Worm (Caenorhabditis elegans) whole organism, mixed stage, embryonic: ENCODE measurements around the gene srd-25.

ENCODE experiments used
- M03D4.4 ChIP-seq: sonication (generic microtip); optimal IDR thresholded peaks from 2 replicates; lab custom pipeline; 2017; ENCODE audit warnings: mild to moderate bottlenecking, missing genetic modification characterization, missing compliant biosample characterization
- bed-3 ChIP-seq: fragments of 200-800 bp; sonication (Bioruptor generic); optimal IDR thresholded peaks from 3 replicates; lab custom pipeline; 2018; ENCODE audit warnings: mild to moderate bottlenecking, missing genetic modification characterization, moderate library complexity, missing compliant biosample characterization
- blmp-1 ChIP-seq: fragments of 150-350 bp; optimal IDR thresholded peaks from 2 replicates; lab custom pipeline; 2014; ENCODE audit warnings: missing biosample characterization, missing genetic modification characterization
- ceh-43 ChIP-seq: fragments of 200-800 bp; sonication (Bioruptor generic); optimal IDR thresholded peaks from 2 replicates; lab custom pipeline; 2018; ENCODE audit warnings: mild to moderate bottlenecking, missing genetic modification characterization, moderate library complexity, missing compliant biosample characterization
- ceh-83 ChIP-seq: fragments of 200-800 bp; sonication (Bioruptor generic); optimal IDR thresholded peaks from 2 replicates; lab custom pipeline; 2018; ENCODE audit warnings: mild to moderate bottlenecking, missing genetic modification characterization, missing compliant biosample characterization
- ces-1 ChIP-seq: fragments of 150-350 bp; optimal IDR thresholded peaks from 2 replicates; lab custom pipeline; 2014; ENCODE audit warnings: missing biosample characterization, missing genetic modification reagents, missing genetic modification characterization
- cnd-1 ChIP-seq: fragments of 200-800 bp; sonication (Bioruptor generic); optimal IDR thresholded peaks from 2 replicates; lab custom pipeline; 2018; ENCODE audit warnings: mild to moderate bottlenecking, missing genetic modification characterization, missing compliant biosample characterization
- drap-1 ChIP-seq: fragments of 200-800 bp; sonication (Bioruptor generic); optimal IDR thresholded peaks from 3 replicates; lab custom pipeline; 2018; ENCODE audit warnings: mild to moderate bottlenecking, missing genetic modification characterization, missing compliant biosample characterization
- elt-1 ChIP-seq: sonication (generic microtip); optimal IDR thresholded peaks from 2 replicates; lab custom pipeline; 2017; ENCODE audit warnings: missing genetic modification characterization, mild to moderate bottlenecking, missing compliant biosample characterization, antibody characterized with exemption, moderate library complexity, borderline replicate concordance; ENCODE audit not compliant: insufficient read depth
- elt-3 ChIP-seq: fragments of 150-350 bp; optimal IDR thresholded peaks from 2 replicates; lab custom pipeline; 2014; ENCODE audit warnings: missing biosample characterization, missing genetic modification characterization
- flh-1 ChIP-seq: fragments of 200-800 bp; sonication (Bioruptor generic); optimal IDR thresholded peaks from 2 replicates; lab custom pipeline; 2018; ENCODE audit warnings: mild to moderate bottlenecking, missing genetic modification characterization, moderate library complexity, missing compliant biosample characterization
- ham-2 ChIP-seq: fragments of 200-800 bp; sonication (Bioruptor generic); optimal IDR thresholded peaks from 2 replicates; lab custom pipeline; 2018; ENCODE audit warnings: mild to moderate bottlenecking, missing genetic modification characterization, missing compliant biosample characterization
- lin-13 ChIP-seq: fragments of 150-350 bp; optimal IDR thresholded peaks from 2 replicates; lab custom pipeline; 2014; ENCODE audit warnings: missing biosample characterization, missing genetic modification characterization
- lin-32 ChIP-seq: fragments of 200-800 bp; sonication (Bioruptor generic); optimal IDR thresholded peaks from 2 replicates; lab custom pipeline; 2018; ENCODE audit warnings: mild to moderate bottlenecking, missing genetic modification characterization, missing compliant biosample characterization
- lsy-2 ChIP-seq: fragments of 150-350 bp; optimal IDR thresholded peaks from 2 replicates; lab custom pipeline; 2014; ENCODE audit warnings: missing biosample characterization, missing genetic modification characterization
- mep-1 ChIP-seq: fragments of 150-350 bp; optimal IDR thresholded peaks from 2 replicates; lab custom pipeline; 2017; ENCODE audit warnings: missing biosample characterization, missing genetic modification reagents, missing genetic modification characterization, inconsistent platforms
- mls-2 ChIP-seq: sonication (generic microtip); optimal IDR thresholded peaks from 2 replicates; lab custom pipeline; 2016; ENCODE audit warnings: mild to moderate bottlenecking, missing genetic modification characterization, moderate library complexity, missing compliant biosample characterization
- nhr-12 ChIP-seq: fragments of 150-350 bp; optimal IDR thresholded peaks from 2 replicates; lab custom pipeline; 2014; ENCODE audit warnings: missing biosample characterization, missing genetic modification characterization
- nhr-237 ChIP-seq: fragments of 150-350 bp; optimal IDR thresholded peaks from 2 replicates; lab custom pipeline; 2014; ENCODE audit warnings: missing biosample characterization, missing genetic modification characterization
- nhr-28 ChIP-seq: fragments of 150-350 bp; optimal IDR thresholded peaks from 2 replicates; lab custom pipeline; 2014; ENCODE audit warnings: missing biosample characterization, missing genetic modification characterization
- nhr-76 ChIP-seq: sonication (generic microtip); optimal IDR thresholded peaks from 2 replicates; lab custom pipeline; 2017; ENCODE audit warnings: missing biosample characterization, missing genetic modification characterization
- pha-4 ChIP-seq: fragments of 150-350 bp; optimal IDR thresholded peaks from 2 replicates; lab custom pipeline; 2018; ENCODE audit warnings: missing biosample characterization, missing genetic modification reagents, missing genetic modification characterization
- sem-2 ChIP-seq: fragments of 200-800 bp; sonication (Bioruptor generic); optimal IDR thresholded peaks from 2 replicates; lab custom pipeline; 2018; ENCODE audit warnings: mild to moderate bottlenecking, missing genetic modification characterization, missing compliant biosample characterization
- snpc-4 ChIP-seq: fragments of 150-350 bp; optimal IDR thresholded peaks from 2 replicates; lab custom pipeline; 2014; ENCODE audit warnings: missing biosample characterization, missing genetic modification characterization
- sptf-1 ChIP-seq: sonication (generic microtip); optimal IDR thresholded peaks from 2 replicates; lab custom pipeline; 2017; ENCODE audit warnings: mild to moderate bottlenecking, missing genetic modification characterization, moderate library complexity, missing compliant biosample characterization
- tbx-8 ChIP-seq: fragments of 200-800 bp; sonication (Bioruptor generic); optimal IDR thresholded peaks from 2 replicates; lab custom pipeline; 2018; ENCODE audit warnings: mild to moderate bottlenecking, missing genetic modification characterization, moderate library complexity, missing compliant biosample characterization
- unc-120 ChIP-seq: sonication (generic microtip); optimal IDR thresholded peaks from 2 replicates; lab custom pipeline; 2017; ENCODE audit warnings: missing genetic modification characterization, missing compliant biosample characterization; ENCODE audit not compliant: poor library complexity, severe bottlenecking
- unc-39 ChIP-seq: fragments of 150-350 bp; optimal IDR thresholded peaks from 2 replicates; lab custom pipeline; 2014; ENCODE audit warnings: missing biosample characterization, missing genetic modification characterization
- unc-62 ChIP-seq: fragments of 150-350 bp; optimal IDR thresholded peaks from 2 replicates; lab custom pipeline; 2014; ENCODE audit warnings: missing biosample characterization, missing genetic modification reagents, missing genetic modification characterization
- zip-8 ChIP-seq: fragments of 150-350 bp; optimal IDR thresholded peaks from 2 replicates; lab custom pipeline; 2014; ENCODE audit warnings: missing biosample characterization, missing genetic modification characterization
- ztf-11 ChIP-seq: fragments of 150-350 bp; optimal IDR thresholded peaks from 2 replicates; lab custom pipeline; 2014; ENCODE audit warnings: missing biosample characterization, missing genetic modification characterization

Gene srd-25

ce11 chrV:7649963-7650362 lies 18.1 kb downstream of the srd-25 start:
- TF ChIP-seq lin-32 (GFP tag; lab: Kevin White, UChicago) (no peak), drap-1 (GFP tag; lab: Kevin White, UChicago) (no peak), M03D4.4 (tag; lab: Kevin White, UChicago) (no peak), pha-4 (no peak), elt-3 (tag; lab: Kevin White, UChicago) (no peak), sptf-1 (tag; lab: Kevin White, UChicago) (no peak), ztf-11 (tag; lab: Kevin White, UChicago) (no peak), unc-120 (no peak), ham-2 (GFP tag; lab: Kevin White, UChicago) (no peak), mep-1 (no peak), mls-2 (tag; lab: Kevin White, UChicago) (no peak), cnd-1 (tag; lab: Kevin White, UChicago) (no peak), nhr-28 (no peak), elt-1 (tag; lab: Kevin White, UChicago) (no peak), tbx-8 (GFP tag; lab: Kevin White, UChicago) (no peak), snpc-4 (tag; lab: Kevin White, UChicago) (no peak), lsy-2 (tag; lab: Kevin White, UChicago) (no peak), lin-13 (tag; lab: Kevin White, UChicago) (no peak), unc-39 (tag; lab: Kevin White, UChicago) (no peak), sem-2 (no peak)
- TF ChIP-seq, all 35 proteins: peak for 0

DNA sequence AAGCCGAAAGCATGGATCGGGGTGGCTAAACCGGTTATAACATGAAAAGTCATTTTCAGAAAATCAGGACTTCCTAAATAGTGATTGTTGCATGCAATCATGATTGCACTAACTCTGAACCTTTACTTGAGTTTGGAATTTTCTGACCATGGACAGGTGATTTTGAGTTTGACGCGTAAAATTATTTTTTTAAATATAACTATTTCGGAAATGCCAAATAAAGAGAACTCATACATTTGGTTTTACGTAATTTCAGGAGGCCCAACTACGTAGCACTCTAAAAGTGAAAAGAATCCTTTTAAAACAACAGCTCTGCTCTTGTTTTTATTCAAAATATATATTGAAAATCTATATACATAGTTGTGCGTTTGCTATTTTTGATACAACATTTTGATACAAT lies 19.9 kb downstream of the srd-25 start, which contains the start of gene srh-234:
srh-234 (minus strand) TSS at position 101 of the 400 bp plus-strand sequence.
- TF ChIP-seq ceh-43 (GFP tag; lab: Kevin White, UChicago) (no peak), ceh-83 (GFP tag; lab: Kevin White, UChicago) (no peak), bed-3 (GFP tag; lab: Kevin White, UChicago) (no peak), drap-1 (GFP tag; lab: Kevin White, UChicago) (no peak), nhr-237 (tag; lab: Kevin White, UChicago) (no peak), ham-2 (GFP tag; lab: Kevin White, UChicago) (no peak), lin-32 (GFP tag; lab: Kevin White, UChicago) (no peak), elt-1 (tag; lab: Kevin White, UChicago) (no peak), lsy-2 (tag; lab: Kevin White, UChicago) (no peak)

DNA sequence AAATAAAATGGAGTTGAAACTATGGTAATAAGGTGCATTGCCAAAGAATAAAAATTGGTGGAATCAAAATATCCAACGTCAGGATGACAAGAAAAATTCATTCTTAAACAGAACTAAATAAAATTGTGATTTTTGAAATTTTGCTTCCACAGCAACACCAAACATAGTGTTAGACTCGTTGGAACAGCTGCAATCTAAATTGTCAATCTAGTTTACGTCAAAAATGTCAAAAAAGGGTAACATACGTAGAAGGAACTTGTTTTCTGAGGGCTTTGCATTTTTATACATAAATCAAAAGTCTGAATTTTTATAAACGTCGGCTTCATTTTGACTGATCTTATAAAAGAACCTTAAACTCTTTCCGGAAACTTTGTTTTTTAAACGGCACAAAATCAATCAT lies 21.7 kb downstream of the srd-25 start, which contains the start of gene srh-200:
srh-200 (minus strand) TSS at position 101 of the 400 bp plus-strand sequence.
- TF ChIP-seq nhr-76 (tag; lab: Kevin White, UChicago) (no peak), nhr-12 (tag; lab: Kevin White, UChicago) (no peak), mls-2 (tag; lab: Kevin White, UChicago) (no peak), M03D4.4 (tag; lab: Kevin White, UChicago) (no peak), zip-8 (tag; lab: Kevin White, UChicago) (no peak), elt-1 (tag; lab: Kevin White, UChicago) (no peak)

DNA sequence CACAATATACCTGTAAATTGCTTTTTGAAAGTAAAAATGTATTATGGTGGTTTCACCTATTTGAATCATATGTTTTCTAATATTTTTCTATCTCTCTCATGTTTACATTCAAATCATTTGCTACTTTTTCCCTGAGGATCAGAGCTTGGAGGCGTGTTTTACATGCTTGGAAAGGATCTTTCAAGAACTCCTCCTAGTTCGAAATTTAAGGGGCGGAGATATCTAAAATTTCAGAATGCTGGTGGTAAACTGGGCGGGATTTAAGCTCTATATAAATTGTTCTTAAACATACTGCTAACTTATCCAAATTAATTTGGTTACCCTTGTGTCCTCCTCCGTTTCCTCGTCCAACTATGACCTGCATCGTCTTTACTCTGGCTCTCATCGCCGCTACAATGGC lies 36.1 kb downstream of the srd-25 start, which contains the start of gene C12D5.5:
C12D5.5 (plus strand) TSS at position 301 of the 400 bp plus-strand sequence.
- TF ChIP-seq blmp-1 (tag; lab: Kevin White, UChicago) (no peak), flh-1 (no peak), nhr-12 (tag; lab: Kevin White, UChicago) (no peak), nhr-76 (tag; lab: Kevin White, UChicago) (no peak), ham-2 (GFP tag; lab: Kevin White, UChicago) (no peak)

ce11 chrV:7672258-7672657 lies 40.4 kb downstream of the srd-25 start, which contains the start of gene C12D5.4:
C12D5.4 (plus strand) TSS chrV:7672558.
- TF ChIP-seq elt-3 (tag; lab: Kevin White, UChicago) (no peak), mls-2 (tag; lab: Kevin White, UChicago) (no peak), flh-1 (no peak), nhr-12 (tag; lab: Kevin White, UChicago) (no peak), blmp-1 (tag; lab: Kevin White, UChicago) (no peak), cnd-1 (tag; lab: Kevin White, UChicago) (no peak), drap-1 (GFP tag; lab: Kevin White, UChicago) (no peak), unc-120 (no peak), unc-62 (GFP tag; lab: Kevin White, UChicago) (no peak), ces-1 (GFP tag; lab: Kevin White, UChicago) (no peak), nhr-237 (tag; lab: Kevin White, UChicago) (no peak), snpc-4 (tag; lab: Kevin White, UChicago) (no peak), lin-13 (tag; lab: Kevin White, UChicago) (no peak), ztf-11 (tag; lab: Kevin White, UChicago) (no peak), nhr-28 (no peak), elt-1 (tag; lab: Kevin White, UChicago) (no peak)
